Worm (Caenorhabditis elegans) whole organism, late embryonic: ENCODE measurements around the gene clec-122.

Experiments used
- T23F11.4 ChIP-seq: fragments of 200-800 bp; sonication (Bioruptor generic); optimal IDR thresholded peaks from 2 replicates; lab custom pipeline; 2018; ENCODE audit warnings: mild to moderate bottlenecking, missing genetic modification characterization, missing compliant biosample characterization
- Y22D7AL.16 ChIP-seq: sonication (generic microtip); optimal IDR thresholded peaks from 2 replicates; lab custom pipeline; 2016; ENCODE audit warnings: missing genetic modification characterization, missing compliant biosample characterization
- ahr-1 ChIP-seq: sonication (generic microtip); optimal IDR thresholded peaks from 2 replicates; lab custom pipeline; 2016; ENCODE audit warnings: missing genetic modification characterization, missing compliant biosample characterization
- ama-1 ChIP-seq: fragments of 150-350 bp; optimal IDR thresholded peaks from 2 replicates; lab custom pipeline; 2014
- ceh-14 ChIP-seq: sonication (generic microtip); optimal IDR thresholded peaks from 2 replicates; lab custom pipeline; 2016; ENCODE audit warnings: missing genotype, missing genetic modification characterization, missing compliant biosample characterization
- ceh-22 ChIP-seq: sonication (generic microtip); optimal IDR thresholded peaks from 2 replicates; lab custom pipeline; 2017; ENCODE audit warnings: missing biosample characterization, missing genetic modification characterization
- ceh-30 ChIP-seq: fragments of 150-350 bp; optimal IDR thresholded peaks from 2 replicates; lab custom pipeline; 2014; ENCODE audit warnings: missing biosample characterization, missing genetic modification characterization
- ceh-45 ChIP-seq: fragments of 200-800 bp; sonication (Bioruptor generic); IDR thresholded peaks from 2 replicates; pipeline ENCODE4 v1.3.6; 2022; ENCODE audit warnings: missing genetic modification reagents, missing genetic modification characterization, missing compliant biosample characterization
- ceh-48 ChIP-seq: sonication (generic microtip); optimal IDR thresholded peaks from 2 replicates; lab custom pipeline; 2016; ENCODE audit warnings: missing genetic modification characterization, inconsistent platforms, missing compliant biosample characterization
- ceh-9 ChIP-seq: sonication (generic microtip); optimal IDR thresholded peaks from 2 replicates; lab custom pipeline; 2016; ENCODE audit warnings: mild to moderate bottlenecking, missing genetic modification characterization, inconsistent platforms, missing compliant biosample characterization
- dmd-4 ChIP-seq: sonication (generic microtip); optimal IDR thresholded peaks from 2 replicates; lab custom pipeline; 2016; ENCODE audit warnings: borderline replicate concordance, missing genetic modification characterization, missing compliant biosample characterization
- eyg-1 ChIP-seq: sonication (generic microtip); optimal IDR thresholded peaks from 2 replicates; lab custom pipeline; 2016; ENCODE audit warnings: missing genotype, missing genetic modification characterization, missing compliant biosample characterization
- fkh-10 ChIP-seq: fragments of 150-350 bp; optimal IDR thresholded peaks from 2 replicates; lab custom pipeline; 2014; ENCODE audit warnings: missing biosample characterization, missing genetic modification reagents, missing genetic modification characterization
- gmeb-2 ChIP-seq: sonication (generic microtip); optimal IDR thresholded peaks from 2 replicates; lab custom pipeline; 2016; ENCODE audit warnings: missing genetic modification characterization, inconsistent platforms, missing compliant biosample characterization
- hlh-15 ChIP-seq: sonication (generic microtip); optimal IDR thresholded peaks from 2 replicates; lab custom pipeline; 2016; ENCODE audit warnings: missing genetic modification characterization, missing compliant biosample characterization
- hlh-6 ChIP-seq: sonication (generic microtip); optimal IDR thresholded peaks from 2 replicates; lab custom pipeline; 2016; ENCODE audit warnings: missing genotype, missing genetic modification characterization, missing compliant biosample characterization
- hlh-8 ChIP-seq: sonication (generic microtip); optimal IDR thresholded peaks from 2 replicates; lab custom pipeline; 2016; ENCODE audit warnings: missing genotype, missing genetic modification characterization, missing compliant biosample characterization
- madf-2 ChIP-seq: sonication (generic microtip); optimal IDR thresholded peaks from 2 replicates; lab custom pipeline; 2017; ENCODE audit warnings: missing genetic modification characterization, missing compliant biosample characterization
- mec-3 ChIP-seq: sonication (generic microtip); optimal IDR thresholded peaks from 2 replicates; lab custom pipeline; 2016; ENCODE audit warnings: borderline replicate concordance, missing genetic modification characterization, missing compliant biosample characterization
- nhr-232 ChIP-seq: sonication (generic microtip); optimal IDR thresholded peaks from 2 replicates; lab custom pipeline; 2016; ENCODE audit warnings: missing genetic modification characterization, missing compliant biosample characterization
- npax-4 ChIP-seq: sonication (generic microtip); optimal IDR thresholded peaks from 2 replicates; lab custom pipeline; 2016; ENCODE audit warnings: missing genetic modification characterization, missing compliant biosample characterization
- odd-2 ChIP-seq: sonication (generic microtip); optimal IDR thresholded peaks from 2 replicates; lab custom pipeline; 2017; ENCODE audit warnings: antibody characterized with exemption, mild to moderate bottlenecking, missing genetic modification characterization, missing compliant biosample characterization
- pat-9 ChIP-seq: fragments of 200-800 bp; sonication (Bioruptor generic); optimal IDR thresholded peaks from 2 replicates; lab custom pipeline; 2018; ENCODE audit warnings: mild to moderate bottlenecking, missing genetic modification characterization, moderate library complexity, missing compliant biosample characterization
- pax-1 ChIP-seq: fragments of 150-350 bp; optimal IDR thresholded peaks from 2 replicates; lab custom pipeline; 2014; ENCODE audit warnings: missing biosample characterization, missing genetic modification characterization
- pros-1 ChIP-seq: fragments of 150-350 bp; optimal IDR thresholded peaks from 2 replicates; lab custom pipeline; 2014; ENCODE audit warnings: missing biosample characterization, missing genetic modification reagents, missing genetic modification characterization
- rnt-1 ChIP-seq: sonication (generic microtip); optimal IDR thresholded peaks from 2 replicates; lab custom pipeline; 2016; ENCODE audit warnings: missing genetic modification characterization, missing compliant biosample characterization
- sdc-2 ChIP-seq: sonication (generic microtip); optimal IDR thresholded peaks from 2 replicates; lab custom pipeline; 2016; ENCODE audit warnings: missing genotype, missing genetic modification characterization, missing compliant biosample characterization
- sox-2 ChIP-seq: fragments of 200-800 bp; sonication (Bioruptor generic); IDR thresholded peaks from 2 replicates; pipeline ENCODE4 v1.3.6; 2022; ENCODE audit warnings: missing genetic modification reagents, missing genetic modification characterization, missing compliant biosample characterization
- tbx-7 ChIP-seq: sonication (generic microtip); optimal IDR thresholded peaks from 2 replicates; lab custom pipeline; 2016; ENCODE audit warnings: missing genotype, missing genetic modification characterization, missing compliant biosample characterization
- ttx-3 ChIP-seq: sonication (generic microtip); optimal IDR thresholded peaks from 2 replicates; lab custom pipeline; 2016; ENCODE audit warnings: missing genetic modification reagents, missing genetic modification characterization, missing compliant biosample characterization
- unc-3 ChIP-seq, 2 experiments: fragments of 200-800 bp in 1 of 2; sonication (Bioruptor generic) in 1 of 2; sonication (generic microtip) in 1 of 2; conservative IDR thresholded peaks in 1 of 2; optimal IDR thresholded peaks in 1 of 2; 2 replicates each; pipeline versions ENCODE4 v1.3.6 to Lab custom; 2016 to 2022; ENCODE audit warnings: missing compliant biosample characterization in 2 of 2, missing genetic modification characterization in 2 of 2, missing genetic modification reagents in 1 of 2
- unc-42 ChIP-seq: sonication (generic microtip); optimal IDR thresholded peaks from 2 replicates; lab custom pipeline; 2016; ENCODE audit warnings: missing genotype, missing genetic modification characterization, missing compliant biosample characterization
- unc-86 ChIP-seq: sonication (generic microtip); optimal IDR thresholded peaks from 2 replicates; lab custom pipeline; 2016; ENCODE audit warnings: missing genetic modification characterization, missing compliant biosample characterization
- ztf-16 ChIP-seq: sonication (generic microtip); optimal IDR thresholded peaks from 2 replicates; lab custom pipeline; 2017; ENCODE audit warnings: missing genetic modification characterization, missing compliant biosample characterization

The clec-122 gene

ce11 chrII:3111147-3111546 is 5.3 kb downstream of the clec-122 start, which contains the start of gene Y25C1A.13:
Gene Y25C1A.13 (minus strand): TSS chrII:3111247.
- TF ChIP-seq gmeb-2 (tag; lab: Kevin White, UChicago) = no peak

DNA sequence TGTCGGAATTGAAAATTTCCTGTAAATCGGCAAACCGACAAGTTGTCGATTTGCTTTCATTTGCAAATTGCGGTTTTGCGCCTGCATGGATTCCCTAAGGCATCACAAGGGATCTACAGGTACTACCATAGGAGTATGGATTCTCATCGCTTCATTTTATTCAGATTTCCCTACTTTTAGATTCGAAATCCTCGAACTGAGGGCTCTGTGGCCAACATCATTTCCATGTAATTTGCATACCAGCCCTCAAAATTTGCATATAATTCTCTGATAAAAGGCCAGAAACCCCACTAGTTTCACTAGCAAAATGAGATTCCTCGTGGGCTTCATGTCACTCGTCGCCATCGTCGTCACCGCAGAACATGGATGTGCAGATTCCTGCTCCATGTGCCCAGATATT is 6.4 kb downstream of the clec-122 start, which contains the start of gene Y25C1A.2:
Gene Y25C1A.2, plus strand, starts transcription at position 301 of the 400 bp plus-strand sequence.
- TF ChIP-seq hlh-15 (tag; lab: Kevin White, UChicago) (no peak), ama-1 (lab: Kevin White, UChicago) (no peak), ztf-16 (tag; lab: Kevin White, UChicago) (no peak), ceh-14 (tag; lab: Kevin White, UChicago) (no peak), sdc-2 (no peak), tbx-7 (tag; lab: Kevin White, UChicago) (no peak)

- TF ChIP-seq ceh-30 (tag; lab: Kevin White, UChicago) (no peak), Y22D7AL.16 (tag; lab: Kevin White, UChicago) (no peak)
Measured at ce11 chrII:3113289-3113688, 7.4 kb downstream of the clec-122 start.

ce11 chrII:3113934-3114333 is 8.1 kb downstream of the clec-122 start, which contains the start of gene clec-123:
Gene clec-123 (plus strand): TSS chrII:3114234.
- TF ChIP-seq pros-1 (tag; lab: Kevin White, UChicago) (no peak), ceh-9 (tag; lab: Kevin White, UChicago) (no peak), dmd-4 (tag; lab: Kevin White, UChicago) (no peak), eyg-1 (tag; lab: Kevin White, UChicago) (no peak), T23F11.4 (no peak), pat-9 (no peak), fkh-10 (GFP tag; lab: Kevin White, UChicago) (no peak), ztf-16 (tag; lab: Kevin White, UChicago) (no peak), mec-3 (tag; lab: Kevin White, UChicago) (no peak), ama-1 (lab: Kevin White, UChicago) (no peak), ceh-48 (tag; lab: Kevin White, UChicago) (no peak), unc-3 (GFP tag; conservative IDR thresholded peaks at IDR 0.05; lab: Robert Waterston, UW) (no peak), unc-3 (tag; optimal IDR thresholded peaks at IDR 0.05; lab: Kevin White, UChicago) (no peak), ttx-3 (no peak), unc-86 (tag; lab: Kevin White, UChicago) (no peak), odd-2 (tag; lab: Kevin White, UChicago) (no peak), unc-42 (no peak), rnt-1 (no peak), hlh-6 (tag; lab: Kevin White, UChicago) (no peak), sox-2 (no peak)

DNA sequence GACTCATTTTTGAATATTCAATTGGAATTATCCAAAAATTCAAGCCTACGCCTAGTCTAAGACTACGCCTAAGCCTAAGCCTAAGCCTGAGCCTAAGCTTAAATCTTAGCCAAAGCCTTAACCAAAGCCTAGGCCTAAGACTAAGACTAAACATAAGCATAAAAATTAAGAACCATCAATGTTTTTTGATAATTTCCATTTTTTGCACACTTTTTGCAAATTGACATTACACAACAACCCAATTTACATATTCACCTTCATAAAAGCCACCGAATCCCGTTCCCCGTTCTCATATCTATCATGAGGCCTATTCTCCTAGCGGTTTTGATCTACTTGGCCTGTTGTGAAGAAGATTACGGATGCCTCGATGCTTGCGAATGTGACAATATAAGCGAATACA is 11.6 kb downstream of the clec-122 start, which contains the start of gene T10D4.7:
Gene T10D4.7, plus strand, starts transcription at position 301 of the 400 bp plus-strand sequence.
- TF ChIP-seq unc-86 (tag; lab: Kevin White, UChicago) (no peak), pax-1 (tag; lab: Kevin White, UChicago) (no peak), ahr-1 (tag; lab: Kevin White, UChicago) (no peak), madf-2 (no peak), ceh-22 (tag; lab: Kevin White, UChicago) (no peak), hlh-6 (tag; lab: Kevin White, UChicago) (no peak), hlh-8 (tag; lab: Kevin White, UChicago) (no peak), ceh-45 (GFP tag; lab: Robert Waterston, UW) (no peak), ttx-3 (no peak), npax-4 (tag; lab: Kevin White, UChicago) (no peak), ceh-30 (tag; lab: Kevin White, UChicago) (no peak), nhr-232 (no peak), rnt-1 (no peak), tbx-7 (tag; lab: Kevin White, UChicago) (no peak)
- TF ChIP-seq, all 69 proteins: peak for 0
